Worm (Caenorhabditis elegans) whole organism, L3 larva: ENCODE results near the gene irld-2.

Experiments
- R02D3.7 ChIP-seq: fragments of 150-350 bp; optimal IDR thresholded peaks from 2 replicates; lab custom pipeline; 2014; ENCODE audit warnings: missing biosample characterization, missing genetic modification characterization
- ZK546.5 ChIP-seq: sonication (generic microtip); optimal IDR thresholded peaks from 2 replicates; lab custom pipeline; 2017; ENCODE audit warnings: missing biosample characterization, missing genetic modification characterization
- aly-2 ChIP-seq: fragments of 150-350 bp; optimal IDR thresholded peaks from 2 replicates; lab custom pipeline; 2014; ENCODE audit warnings: missing biosample characterization, missing genetic modification characterization
- ama-1 ChIP-seq: fragments of 150-350 bp; optimal IDR thresholded peaks from 2 replicates; lab custom pipeline; 2018
- ceh-28 ChIP-seq: fragments of 150-350 bp; optimal IDR thresholded peaks from 2 replicates; lab custom pipeline; 2014; ENCODE audit warnings: missing biosample characterization, missing genetic modification reagents, missing genetic modification characterization
- ceh-82 ChIP-seq: fragments of 150-350 bp; optimal IDR thresholded peaks from 2 replicates; lab custom pipeline; 2014; ENCODE audit warnings: missing biosample characterization, missing genetic modification characterization
- egl-27 ChIP-seq: sonication (generic microtip); optimal IDR thresholded peaks from 4 replicates; lab custom pipeline; 2017; ENCODE audit warnings: missing biosample characterization, missing genetic modification reagents, missing genetic modification characterization
- egl-5 ChIP-seq: fragments of 150-350 bp; optimal IDR thresholded peaks from 2 replicates; lab custom pipeline; 2017; ENCODE audit warnings: missing biosample characterization, missing genetic modification reagents, missing genetic modification characterization, inconsistent platforms
- elt-1 ChIP-seq: fragments of 150-350 bp; optimal IDR thresholded peaks from 2 replicates; lab custom pipeline; 2014; ENCODE audit warnings: missing biosample characterization, missing genetic modification characterization
- elt-2 ChIP-seq: sonication (generic microtip); optimal IDR thresholded peaks from 2 replicates; lab custom pipeline; 2016; ENCODE audit warnings: missing genetic modification reagents, mild to moderate bottlenecking, missing genetic modification characterization, missing compliant biosample characterization
- elt-3 ChIP-seq, 3 experiments: fragments of 150-350 bp in 1 of 3; sonication (generic microtip) in 2 of 3; optimal IDR thresholded peaks; 2 replicates in 2 of 3; 4 replicates in 1 of 3; lab custom pipeline; 2014 to 2017; ENCODE audit warnings: missing biosample characterization in 3 of 3, missing genetic modification characterization in 3 of 3
- fkh-10 ChIP-seq: sonication (generic microtip); optimal IDR thresholded peaks from 2 replicates; lab custom pipeline; 2017; ENCODE audit warnings: missing biosample characterization, missing genetic modification reagents, missing genetic modification characterization
- fos-1 ChIP-seq: fragments of 150-350 bp; optimal IDR thresholded peaks from 2 replicates; lab custom pipeline; 2014; ENCODE audit warnings: missing biosample characterization, missing genetic modification characterization
- hmg-11 ChIP-seq: sonication (generic microtip); optimal IDR thresholded peaks from 2 replicates; lab custom pipeline; 2016; ENCODE audit warnings: missing genetic modification characterization, missing compliant biosample characterization
- jun-1 ChIP-seq: fragments of 150-350 bp; optimal IDR thresholded peaks from 2 replicates; lab custom pipeline; 2014; ENCODE audit warnings: missing biosample characterization, missing genetic modification reagents, missing genetic modification characterization
- lin-15B ChIP-seq: fragments of 150-350 bp; optimal IDR thresholded peaks from 2 replicates; lab custom pipeline; 2014; ENCODE audit warnings: missing biosample characterization, missing genetic modification characterization
- lin-39 ChIP-seq: fragments of 150-350 bp; optimal IDR thresholded peaks from 2 replicates; lab custom pipeline; 2018; ENCODE audit warnings: missing biosample characterization, missing genetic modification reagents, missing genetic modification characterization
- lsy-12 ChIP-seq: sonication (generic microtip); optimal IDR thresholded peaks from 2 replicates; lab custom pipeline; 2016; ENCODE audit warnings: mild to moderate bottlenecking, missing genetic modification characterization, missing compliant biosample characterization
- mdl-1 ChIP-seq: fragments of 150-350 bp; optimal IDR thresholded peaks from 2 replicates; lab custom pipeline; 2014; ENCODE audit warnings: missing biosample characterization, missing genetic modification characterization
- mml-1 ChIP-seq: fragments of 150-350 bp; sonication (generic microtip); optimal IDR thresholded peaks from 3 replicates; lab custom pipeline; 2014; ENCODE audit warnings: missing biosample characterization, missing genetic modification characterization
- nfya-1 ChIP-seq: sonication (generic microtip); optimal IDR thresholded peaks from 2 replicates; lab custom pipeline; 2017; ENCODE audit warnings: missing genetic modification characterization, mild to moderate bottlenecking, missing compliant biosample characterization, antibody characterized with exemption, moderate library complexity; ENCODE audit not compliant: insufficient read depth
- nhr-11 ChIP-seq: fragments of 150-350 bp; optimal IDR thresholded peaks from 2 replicates; lab custom pipeline; 2014; ENCODE audit warnings: missing biosample characterization, missing genetic modification characterization
- nhr-23 ChIP-seq: fragments of 150-350 bp; optimal IDR thresholded peaks from 2 replicates; lab custom pipeline; 2014; ENCODE audit warnings: missing biosample characterization, missing genetic modification reagents, missing genetic modification characterization
- nhr-25 ChIP-seq: sonication (generic microtip); optimal IDR thresholded peaks from 2 replicates; lab custom pipeline; 2017; ENCODE audit warnings: missing biosample characterization, missing genetic modification characterization
- nhr-28 ChIP-seq: fragments of 150-350 bp; optimal IDR thresholded peaks from 2 replicates; lab custom pipeline; 2014; ENCODE audit warnings: missing biosample characterization, missing genetic modification characterization
- nhr-43 ChIP-seq: sonication (generic microtip); optimal IDR thresholded peaks from 2 replicates; lab custom pipeline; 2016; ENCODE audit warnings: mild to moderate bottlenecking, missing genetic modification characterization, missing compliant biosample characterization; ENCODE audit not compliant: poor library complexity, severe bottlenecking
- nhr-67 ChIP-seq: fragments of 150-350 bp; optimal IDR thresholded peaks from 2 replicates; lab custom pipeline; 2014; ENCODE audit warnings: missing biosample characterization, missing genetic modification characterization
- nhr-76 ChIP-seq: fragments of 150-350 bp; sonication (generic microtip); optimal IDR thresholded peaks from 5 replicates; lab custom pipeline; 2014; ENCODE audit warnings: missing biosample characterization, missing genetic modification characterization
- nhr-77 ChIP-seq: fragments of 150-350 bp; optimal IDR thresholded peaks from 2 replicates; lab custom pipeline; 2014; ENCODE audit warnings: missing biosample characterization, missing genetic modification characterization
- pha-4 ChIP-seq: fragments of 150-350 bp; optimal IDR thresholded peaks from 2 replicates; lab custom pipeline; 2014; ENCODE audit warnings: missing biosample characterization, missing genetic modification reagents, missing genetic modification characterization
- pqm-1 ChIP-seq: fragments of 150-350 bp; optimal IDR thresholded peaks from 2 replicates; lab custom pipeline; 2017; ENCODE audit warnings: missing biosample characterization, missing genetic modification characterization, inconsistent platforms
- tbx-2 ChIP-seq: sonication (generic microtip); optimal IDR thresholded peaks from 2 replicates; lab custom pipeline; 2016; ENCODE audit warnings: mild to moderate bottlenecking, missing genetic modification characterization, missing compliant biosample characterization
- unc-39 ChIP-seq: sonication (generic microtip); optimal IDR thresholded peaks from 4 replicates; lab custom pipeline; 2017; ENCODE audit warnings: missing biosample characterization, missing genetic modification characterization
- unc-62 ChIP-seq: fragments of 150-350 bp; sonication (generic microtip); optimal IDR thresholded peaks from 4 replicates; lab custom pipeline; 2014; ENCODE audit warnings: missing biosample characterization, missing genetic modification reagents, missing genetic modification characterization
- zag-1 ChIP-seq: fragments of 150-350 bp; optimal IDR thresholded peaks from 2 replicates; lab custom pipeline; 2014; ENCODE audit warnings: missing biosample characterization, missing genetic modification characterization
- ztf-11 ChIP-seq: fragments of 150-350 bp; optimal IDR thresholded peaks from 2 replicates; lab custom pipeline; 2014; ENCODE audit warnings: missing biosample characterization, missing genetic modification characterization

irld-2 gene

ce11 chrX:13353530-13353929, 41.3 kb downstream of the irld-2 start:
- TF ChIP-seq jun-1 (tag; lab: Kevin White, UChicago) (peak; percentile 93), pha-4 (peak; percentile 75), fkh-10 (no peak), tbx-2 (tag; lab: Kevin White, UChicago) (peak; percentile 44), nfya-1 (tag; lab: Kevin White, UChicago) (peak; percentile 39), lin-15B (tag; lab: Kevin White, UChicago) (no peak), hmg-11 (tag; lab: Kevin White, UChicago) (no peak), elt-2 (tag; lab: Kevin White, UChicago) (peak; percentile 82), nhr-76 (tag; lab: Kevin White, UChicago) (peak; percentile 49), ceh-28 (tag; lab: Kevin White, UChicago) (peak; percentile 6), unc-62 (GFP tag; lab: Kevin White, UChicago) (no peak), pqm-1 (tag; lab: Kevin White, UChicago) (peak; percentile 84), ztf-11 (tag; lab: Kevin White, UChicago) (no peak), ZK546.5 (tag; lab: Kevin White, UChicago) (no peak), ceh-82 (tag; lab: Kevin White, UChicago) (no peak), lin-39 (tag; lab: Kevin White, UChicago) (peak; percentile 43), nhr-23 (peak; percentile 89), nhr-25 (peak; percentile 82), nhr-77 (tag; lab: Kevin White, UChicago) (no peak), lsy-12 (tag; lab: Kevin White, UChicago) (peak; percentile 67), elt-3 (tag; optimal IDR thresholded peaks at IDR 0.05; lab: Kevin White, UChicago) (peak in 1 of 3 experiments; percentile 26), nhr-11 (tag; lab: Kevin White, UChicago) (peak; percentile 52), aly-2 (tag; lab: Kevin White, UChicago) (no peak), nhr-28 (no peak), zag-1 (tag; lab: Kevin White, UChicago) (no peak), nhr-43 (tag; lab: Kevin White, UChicago) (peak; percentile 96), mml-1 (tag; lab: Kevin White, UChicago) (peak; percentile 85), fos-1 (peak; percentile 40), nhr-67 (tag; lab: Kevin White, UChicago) (no peak), unc-39 (tag; lab: Kevin White, UChicago) (no peak), ama-1 (lab: Kevin White, UChicago) (peak; percentile 32), egl-5 (tag; lab: Kevin White, UChicago) (peak; percentile 43), mdl-1 (peak; percentile 33), egl-27 (tag; lab: Kevin White, UChicago) (peak; percentile 13), R02D3.7 (tag; lab: Kevin White, UChicago) (no peak)
- TF ChIP-seq, all 47 proteins: peak for 21

ce11 chrX:13352164-13352563, 42.7 kb downstream of the irld-2 start:
- TF ChIP-seq pqm-1 (tag; lab: Kevin White, UChicago) = peak; percentile 42
- peak; percentile 7 for TF ChIP-seq pha-4
- TF ChIP-seq nhr-43 (tag; lab: Kevin White, UChicago) = peak; percentile 7
- no peak for TF ChIP-seq hmg-11 (tag; lab: Kevin White, UChicago)
- peak; percentile 13 for TF ChIP-seq elt-2 (tag; lab: Kevin White, UChicago)

- TF ChIP-seq ama-1 (lab: Kevin White, UChicago) (peak; percentile 61), nfya-1 (tag; lab: Kevin White, UChicago) (peak; percentile 44), nhr-43 (tag; lab: Kevin White, UChicago) (peak; percentile 73), elt-1 (tag; lab: Kevin White, UChicago) (no peak), unc-39 (tag; lab: Kevin White, UChicago) (no peak), nhr-23 (peak; percentile 34), lin-39 (tag; lab: Kevin White, UChicago) (peak; percentile 8), elt-3 (tag; optimal IDR thresholded peaks at IDR 0.05; lab: Kevin White, UChicago) (peak in 1 of 3 experiments; percentile 0), elt-2 (tag; lab: Kevin White, UChicago) (peak; percentile 75), nhr-11 (tag; lab: Kevin White, UChicago) (peak; percentile 76), mml-1 (tag; lab: Kevin White, UChicago) (peak; percentile 21), pha-4 (peak; percentile 59), nhr-25 (no peak), pqm-1 (tag; lab: Kevin White, UChicago) (peak; percentile 62)
Observed at ce11 chrX:13350804-13351747, 43.8 kb downstream of the irld-2 start, which contains the start of gene mxl-3. Gene mxl-3, minus strand, starts transcription at chrX:13350804.
